Worm (Caenorhabditis elegans) whole organism, L1 larva: Measurements from ENCODE around the gene snt-6.
A peak's percentile ranks its signal among the peaks of the same experiment; 100 is the strongest.

ENCODE experiments used
- C04F5.9 ChIP-seq: sonication (generic microtip); optimal IDR thresholded peaks from 2 replicates; lab custom pipeline; 2016; ENCODE audit warnings: missing genetic modification characterization, missing compliant biosample characterization
- C16A3.4 ChIP-seq: fragments of 150-350 bp; optimal IDR thresholded peaks from 2 replicates; lab custom pipeline; 2014; ENCODE audit warnings: missing biosample characterization, missing genetic modification characterization
- F16B12.6 ChIP-seq: fragments of 150-350 bp; optimal IDR thresholded peaks from 2 replicates; lab custom pipeline; 2014; ENCODE audit warnings: missing biosample characterization, missing genetic modification characterization
- aha-1 ChIP-seq: fragments of 150-350 bp; optimal IDR thresholded peaks from 2 replicates; lab custom pipeline; 2014; ENCODE audit warnings: missing biosample characterization, missing genetic modification characterization
- aly-2 ChIP-seq: fragments of 150-350 bp; optimal IDR thresholded peaks from 2 replicates; lab custom pipeline; 2014; ENCODE audit warnings: missing biosample characterization, missing genetic modification characterization
- ama-1 ChIP-seq: fragments of 150-350 bp; optimal IDR thresholded peaks from 2 replicates; lab custom pipeline; 2014
- blmp-1 ChIP-seq: fragments of 150-350 bp; optimal IDR thresholded peaks from 2 replicates; lab custom pipeline; 2014; ENCODE audit warnings: missing biosample characterization, missing genetic modification characterization
- ceh-63 ChIP-seq: fragments of 200-800 bp; sonication (Bioruptor generic); optimal IDR thresholded peaks from 2 replicates; lab custom pipeline; 2018; ENCODE audit warnings: mild to moderate bottlenecking, missing genetic modification characterization, missing compliant biosample characterization
- ceh-82 ChIP-seq, 3 experiments: fragments of 150-350 bp in 1 of 3; sonication (generic microtip) in 2 of 3; optimal IDR thresholded peaks; 2 replicates each; lab custom pipeline; 2014 to 2017; ENCODE audit warnings: missing biosample characterization in 3 of 3, missing genetic modification characterization in 3 of 3
- ces-1 ChIP-seq: fragments of 150-350 bp; optimal IDR thresholded peaks from 2 replicates; lab custom pipeline; 2014; ENCODE audit warnings: missing biosample characterization, missing genetic modification reagents, missing genetic modification characterization
- dpl-1 ChIP-seq, 3 experiments: fragments of 150-350 bp in 2 of 3; sonication (generic microtip) in 1 of 3; optimal IDR thresholded peaks; 2 replicates each; lab custom pipeline; 2014 to 2017; ENCODE audit warnings: missing biosample characterization in 3 of 3, missing genetic modification characterization in 3 of 3, missing genetic modification reagents in 3 of 3
- dsc-1 ChIP-seq: sonication (generic microtip); optimal IDR thresholded peaks from 2 replicates; lab custom pipeline; 2016; ENCODE audit warnings: mild to moderate bottlenecking, missing genetic modification characterization, missing compliant biosample characterization
- efl-1 ChIP-seq, 4 experiments: fragments of 150-350 bp; optimal IDR thresholded peaks in 3 of 4; peaks in 1 of 4; 1 replicate in 1 of 4; 2 replicates in 3 of 4; lab custom pipeline; 2014; ENCODE audit warnings: missing biosample characterization in 2 of 4, missing genetic modification characterization in 2 of 4, missing genetic modification reagents in 2 of 4
- efl-3 ChIP-seq: fragments of 200-800 bp; sonication (Bioruptor generic); optimal IDR thresholded peaks from 2 replicates; lab custom pipeline; 2018; ENCODE audit warnings: mild to moderate bottlenecking, missing genetic modification characterization, missing compliant biosample characterization
- egl-13 ChIP-seq: sonication (generic microtip); optimal IDR thresholded peaks from 2 replicates; lab custom pipeline; 2016; ENCODE audit warnings: missing genotype, missing genetic modification reagents, missing genetic modification characterization, missing compliant biosample characterization
- egl-27 ChIP-seq, 2 experiments: fragments of 150-350 bp in 1 of 2; sonication (generic microtip); optimal IDR thresholded peaks; 3 replicates each; lab custom pipeline; 2017 to 2018; ENCODE audit warnings: missing biosample characterization in 2 of 2, missing genetic modification characterization in 2 of 2, missing genetic modification reagents in 2 of 2
- ets-5 ChIP-seq: fragments of 200-800 bp; sonication (Bioruptor generic); IDR thresholded peaks from 2 replicates; pipeline ENCODE4 v1.3.6; 2022; ENCODE audit warnings: missing genetic modification characterization, missing compliant biosample characterization
- fkh-4 ChIP-seq: sonication (generic microtip); optimal IDR thresholded peaks from 2 replicates; lab custom pipeline; 2016; ENCODE audit warnings: missing compliant biosample characterization, missing genetic modification characterization, borderline replicate concordance
- fos-1 ChIP-seq: fragments of 150-350 bp; optimal IDR thresholded peaks from 2 replicates; lab custom pipeline; 2014; ENCODE audit warnings: missing biosample characterization, missing genetic modification characterization
- grh-1 ChIP-seq: fragments of 200-800 bp; sonication (Bioruptor generic); IDR thresholded peaks from 2 replicates; pipeline ENCODE4 v1.3.6; 2022; ENCODE audit warnings: missing genetic modification reagents, missing genetic modification characterization, missing compliant biosample characterization
- hlh-17 ChIP-seq: fragments of 200-800 bp; sonication (Bioruptor generic); optimal IDR thresholded peaks from 2 replicates; lab custom pipeline; 2018; ENCODE audit warnings: missing genetic modification characterization, mild to moderate bottlenecking, missing compliant biosample characterization, moderate library complexity, borderline replicate concordance
- hlh-4 ChIP-seq: sonication (generic microtip); optimal IDR thresholded peaks from 2 replicates; lab custom pipeline; 2016; ENCODE audit warnings: mild to moderate bottlenecking, missing genetic modification characterization, missing compliant biosample characterization
- irx-1 ChIP-seq: sonication (generic microtip); optimal IDR thresholded peaks from 2 replicates; lab custom pipeline; 2016; ENCODE audit warnings: missing genetic modification characterization, missing compliant biosample characterization
- lin-14 ChIP-seq: fragments of 200-800 bp; sonication (Bioruptor generic); optimal IDR thresholded peaks from 2 replicates; lab custom pipeline; 2018; ENCODE audit warnings: mild to moderate bottlenecking, missing genetic modification characterization, moderate library complexity, missing compliant biosample characterization
- lin-35 ChIP-seq, 2 experiments: fragments of 150-350 bp; optimal IDR thresholded peaks; 2 replicates each; lab custom pipeline; 2014; ENCODE audit warnings: missing biosample characterization in 2 of 2, missing genetic modification characterization in 2 of 2, missing genetic modification reagents in 2 of 2
- lin-39 ChIP-seq: fragments of 150-350 bp; optimal IDR thresholded peaks from 2 replicates; lab custom pipeline; 2014; ENCODE audit warnings: missing biosample characterization, missing genetic modification reagents, missing genetic modification characterization
- lir-3 ChIP-seq: sonication (generic microtip); optimal IDR thresholded peaks from 2 replicates; lab custom pipeline; 2016; ENCODE audit warnings: mild to moderate bottlenecking, missing genetic modification characterization, moderate library complexity, missing compliant biosample characterization; ENCODE audit not compliant: poor library complexity
- mab-9 ChIP-seq: fragments of 200-800 bp; sonication (Bioruptor generic); IDR thresholded peaks from 2 replicates; pipeline ENCODE4 v1.3.6; 2022; ENCODE audit warnings: missing genetic modification reagents, missing genetic modification characterization, missing compliant biosample characterization
- mef-2 ChIP-seq: fragments of 150-350 bp; optimal IDR thresholded peaks from 2 replicates; lab custom pipeline; 2014; ENCODE audit warnings: missing biosample characterization, missing genetic modification characterization
- nhr-19 ChIP-seq: fragments of 200-800 bp; sonication (Bioruptor generic); conservative IDR thresholded peaks from 2 replicates; pipeline ENCODE4 v1.3.6; 2022; ENCODE audit warnings: missing genetic modification characterization, missing compliant biosample characterization
- nhr-28 ChIP-seq: fragments of 150-350 bp; optimal IDR thresholded peaks from 2 replicates; lab custom pipeline; 2014; ENCODE audit warnings: missing biosample characterization, missing genetic modification characterization
- nhr-47 ChIP-seq: sonication (generic microtip); optimal IDR thresholded peaks from 2 replicates; lab custom pipeline; 2016; ENCODE audit warnings: mild to moderate bottlenecking, missing genetic modification characterization, moderate library complexity, missing compliant biosample characterization
- nhr-77 ChIP-seq: fragments of 150-350 bp; optimal IDR thresholded peaks from 2 replicates; lab custom pipeline; 2014; ENCODE audit warnings: missing biosample characterization, missing genetic modification characterization
- nhr-90 ChIP-seq: sonication (generic microtip); optimal IDR thresholded peaks from 2 replicates; lab custom pipeline; 2016; ENCODE audit warnings: mild to moderate bottlenecking, missing genetic modification characterization, missing compliant biosample characterization; ENCODE audit not compliant: poor library complexity
- pag-3 ChIP-seq: sonication (generic microtip); optimal IDR thresholded peaks from 2 replicates; lab custom pipeline; 2017; ENCODE audit warnings: missing genetic modification characterization, mild to moderate bottlenecking, missing compliant biosample characterization, antibody characterized with exemption, borderline replicate concordance; ENCODE audit not compliant: insufficient read depth
- rnt-1 ChIP-seq: sonication (generic microtip); optimal IDR thresholded peaks from 2 replicates; lab custom pipeline; 2016; ENCODE audit warnings: mild to moderate bottlenecking, missing genetic modification characterization, moderate library complexity, missing compliant biosample characterization
- skn-1 ChIP-seq: fragments of 150-350 bp; optimal IDR thresholded peaks from 2 replicates; lab custom pipeline; 2014; ENCODE audit warnings: missing biosample characterization, missing genetic modification characterization
- snpc-4 ChIP-seq: fragments of 150-350 bp; optimal IDR thresholded peaks from 2 replicates; lab custom pipeline; 2014; ENCODE audit warnings: missing biosample characterization, missing genetic modification characterization
- sox-4 ChIP-seq: sonication (generic microtip); optimal IDR thresholded peaks from 2 replicates; lab custom pipeline; 2016; ENCODE audit warnings: missing genetic modification characterization, missing compliant biosample characterization
- sptf-1 ChIP-seq: fragments of 150-350 bp; optimal IDR thresholded peaks from 2 replicates; lab custom pipeline; 2014; ENCODE audit warnings: missing biosample characterization, missing genetic modification characterization
- sup-37 ChIP-seq: fragments of 200-800 bp; sonication (Bioruptor generic); optimal IDR thresholded peaks from 2 replicates; lab custom pipeline; 2018; ENCODE audit warnings: mild to moderate bottlenecking, missing genetic modification characterization, missing compliant biosample characterization
- tbx-2 ChIP-seq: sonication (generic microtip); optimal IDR thresholded peaks from 2 replicates; lab custom pipeline; 2016; ENCODE audit warnings: missing genetic modification characterization, missing compliant biosample characterization
- unc-30 ChIP-seq: sonication (generic microtip); optimal IDR thresholded peaks from 2 replicates; lab custom pipeline; 2017; ENCODE audit warnings: missing biosample characterization, missing genetic modification characterization
- unc-98 ChIP-seq: fragments of 200-800 bp; sonication (Bioruptor generic); IDR thresholded peaks from 2 replicates; pipeline ENCODE4 v1.3.6; 2022; ENCODE audit warnings: missing genetic modification characterization, missing compliant biosample characterization
- xbp-1 ChIP-seq: sonication (generic microtip); optimal IDR thresholded peaks from 2 replicates; lab custom pipeline; 2016; ENCODE audit warnings: missing genetic modification characterization, missing compliant biosample characterization
- zag-1 ChIP-seq: fragments of 150-350 bp; optimal IDR thresholded peaks from 2 replicates; lab custom pipeline; 2014; ENCODE audit warnings: missing biosample characterization, missing genetic modification characterization
- ztf-11 ChIP-seq, 2 experiments: sonication (generic microtip); optimal IDR thresholded peaks; 2 replicates each; lab custom pipeline; 2016 to 2017; ENCODE audit warnings: missing genetic modification characterization in 2 of 2, missing biosample characterization in 1 of 2, missing compliant biosample characterization in 1 of 2

Gene snt-6

DNA sequence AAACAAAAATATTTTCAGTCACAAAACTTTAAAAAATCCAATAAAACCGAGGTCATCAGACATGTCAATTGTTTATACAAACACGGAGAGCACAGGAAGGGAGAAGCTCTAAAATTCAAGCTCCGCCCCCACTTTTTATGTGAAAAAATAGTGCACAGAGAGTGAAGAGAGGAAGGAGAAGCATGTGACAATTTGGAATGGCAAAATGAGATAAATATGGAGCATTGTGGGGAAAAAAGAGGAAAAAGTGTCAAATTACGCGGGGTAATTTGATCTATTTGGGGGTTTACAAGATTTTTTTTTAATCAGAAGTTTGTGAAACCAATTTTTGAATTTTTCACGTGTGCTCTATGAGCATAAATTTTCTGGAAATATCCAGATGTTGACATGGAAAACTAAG lies 12.9 kb upstream of the snt-6 start (continued):
- TF ChIP-seq xbp-1 (tag; lab: Kevin White, UChicago) (no peak), hlh-17 (GFP tag; lab: Kevin White, UChicago) (no peak), lir-3 (tag; lab: Kevin White, UChicago) (no peak), pag-3 (no peak), C16A3.4 (tag; lab: Kevin White, UChicago) (no peak), hlh-4 (tag; lab: Kevin White, UChicago) (no peak), nhr-47 (tag; lab: Kevin White, UChicago) (peak; percentile 29), tbx-2 (tag; lab: Kevin White, UChicago) (peak; percentile 26), nhr-77 (tag; lab: Kevin White, UChicago) (no peak), unc-30 (no peak), ces-1 (no peak), nhr-28 (no peak), sup-37 (GFP tag; lab: Kevin White, UChicago) (no peak), lin-14 (GFP tag; lab: Kevin White, UChicago) (peak; percentile 72), ama-1 (lab: Kevin White, UChicago) (no peak), dpl-1 (GFP tag; optimal IDR thresholded peaks at IDR 0.05; lab: Kevin White, UChicago) (peak in 1 of 3 experiments; percentile 10), F16B12.6 (tag; lab: Kevin White, UChicago) (no peak), snpc-4 (tag; lab: Kevin White, UChicago) (no peak), lin-35 (GFP tag; optimal IDR thresholded peaks at IDR 0.05; lab: Kevin White, UChicago) (peak in 1 of 2 experiments; percentile 1), nhr-19 (GFP tag; lab: Robert Waterston, UW) (no peak; the same call in 1 of the 2 replicates), zag-1 (no peak), aha-1 (tag; lab: Kevin White, UChicago) (no peak), rnt-1 (tag; lab: Kevin White, UChicago) (no peak), mab-9 (GFP tag; lab: Robert Waterston, UW) (no peak), C04F5.9 (tag; lab: Kevin White, UChicago) (no peak), ceh-63 (GFP tag; lab: Kevin White, UChicago) (no peak), ztf-11 (tag; optimal IDR thresholded peaks at IDR 0.05; lab: Kevin White, UChicago) (no peak), grh-1 (GFP tag; lab: Robert Waterston, UW) (no peak), mef-2 (tag; lab: Kevin White, UChicago) (no peak), irx-1 (tag; lab: Kevin White, UChicago) (peak; percentile 57), ceh-82 (tag; optimal IDR thresholded peaks at IDR 0.05; lab: Kevin White, UChicago) (no peak), blmp-1 (no peak), egl-13 (peak; percentile 32), skn-1 (tag; lab: Kevin White, UChicago) (no peak), efl-3 (no peak), unc-98 (GFP tag; lab: Robert Waterston, UW) (no peak), egl-27 (tag; optimal IDR thresholded peaks at IDR 0.05; lab: Kevin White, UChicago) (no peak), sox-4 (tag; lab: Kevin White, UChicago) (no peak)

DNA sequence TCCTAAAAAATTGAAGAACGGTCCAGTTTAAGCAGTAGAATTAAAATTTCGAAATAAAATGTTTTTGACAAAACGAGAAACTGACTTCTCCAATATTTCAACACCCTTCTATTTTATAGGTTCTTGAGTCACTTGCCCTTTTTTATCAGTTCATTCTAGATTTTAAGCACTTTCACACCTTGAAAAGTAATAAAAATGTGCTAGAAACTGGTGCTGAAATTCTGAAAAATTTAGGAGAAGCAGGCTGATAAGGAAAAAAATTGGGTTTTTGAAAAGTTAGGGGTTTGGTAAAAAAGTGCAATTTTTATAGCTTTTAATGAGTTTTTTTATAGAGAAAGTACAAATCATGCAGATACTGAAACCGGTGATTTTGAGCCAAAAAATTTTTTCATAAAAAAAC lies 10.3 kb upstream of the snt-6 start:
- TF ChIP-seq nhr-90 (tag; lab: Kevin White, UChicago) (no peak), sox-4 (tag; lab: Kevin White, UChicago) (no peak), sptf-1 (tag; lab: Kevin White, UChicago) (no peak), fos-1 (tag; lab: Kevin White, UChicago) (no peak), ets-5 (GFP tag; lab: Robert Waterston, UW) (no peak), grh-1 (GFP tag; lab: Robert Waterston, UW) (no peak), snpc-4 (tag; lab: Kevin White, UChicago) (no peak), fkh-4 (no peak), efl-1 (optimal IDR thresholded peaks at IDR 0.05; lab: Kevin White, UChicago) (no peak), efl-1 (GFP tag; optimal IDR thresholded peaks at IDR 0.05 in 1 of 2; lab: Kevin White, UChicago) (no peak), lin-39 (no peak), dpl-1 (GFP tag; optimal IDR thresholded peaks at IDR 0.05; lab: Kevin White, UChicago) (no peak), aly-2 (tag; lab: Kevin White, UChicago) (no peak), dsc-1 (tag; lab: Kevin White, UChicago) (no peak), lir-3 (tag; lab: Kevin White, UChicago) (no peak)
